Fruit fly (Drosophila melanogaster) whole organism, embryonic: ENCODE data around the gene Pgant7.

Experiments used
- Bgb ChIP-seq: fragments of 200-800 bp; sonication (Bioruptor generic); IDR thresholded peaks from 2 replicates; pipeline ENCODE4 v1.3.6; 2022; ENCODE audit warnings: missing biosample characterization, missing genetic modification characterization; ENCODE audit not compliant: partially characterized antibody
- CG10366 ChIP-seq: fragments of 200-800 bp; sonication (Bioruptor generic); IDR thresholded peaks from 2 replicates; pipeline ENCODE4 v1.3.6; 2022; ENCODE audit warnings: missing biosample characterization, missing genetic modification characterization
- CG10979 ChIP-seq: fragments of 200-800 bp; sonication (Bioruptor generic); optimal IDR thresholded peaks from 2 replicates; lab custom pipeline; 2018; ENCODE audit warnings: missing biosample characterization, mild to moderate bottlenecking, missing genetic modification characterization, moderate library complexity
- CG11504 ChIP-seq: fragments of 200-800 bp; sonication (Bioruptor generic); optimal IDR thresholded peaks from 3 replicates; lab custom pipeline; 2019; ENCODE audit warnings: missing biosample characterization, mild to moderate bottlenecking, missing genetic modification characterization, moderate library complexity
- CG11696 ChIP-seq: fragments of 200-800 bp; sonication (Bioruptor generic); IDR thresholded peaks from 2 replicates; pipeline ENCODE4 v1.3.6; 2022; ENCODE audit warnings: missing biosample characterization, missing genetic modification characterization
- CG12155 ChIP-seq: fragments of 200-800 bp; sonication (Bioruptor generic); optimal IDR thresholded peaks from 3 replicates; lab custom pipeline; 2016; ENCODE audit warnings: missing biosample characterization, missing genetic modification characterization
- CG15269 ChIP-seq: fragments of 200-800 bp; sonication (Bioruptor generic); optimal IDR thresholded peaks from 2 replicates; lab custom pipeline; 2018; ENCODE audit warnings: missing biosample characterization, mild to moderate bottlenecking, missing genetic modification characterization, moderate library complexity
- CG15601 ChIP-seq: fragments of 200-800 bp; sonication (Bioruptor generic); optimal IDR thresholded peaks from 3 replicates; lab custom pipeline; 2019; ENCODE audit warnings: missing biosample characterization, mild to moderate bottlenecking, missing genetic modification characterization, moderate library complexity
- CG1602 ChIP-seq: fragments of 200-800 bp; sonication (Bioruptor generic); optimal IDR thresholded peaks from 3 replicates; lab custom pipeline; 2016; ENCODE audit warnings: missing biosample characterization, missing genetic modification characterization
- CG16779 ChIP-seq: fragments of 200-800 bp; sonication (Bioruptor generic); IDR thresholded peaks from 2 replicates; pipeline ENCODE4 v1.3.6; 2022; ENCODE audit warnings: missing biosample characterization, missing genetic modification characterization
- CG18011 ChIP-seq: fragments of 200-800 bp; sonication (Bioruptor generic); optimal IDR thresholded peaks from 2 replicates; lab custom pipeline; 2017; ENCODE audit warnings: missing biosample characterization, missing genetic modification characterization, mild to moderate bottlenecking, moderate library complexity, missing genotype
- CG3065 ChIP-seq: fragments of 200-800 bp; sonication (Bioruptor generic); optimal IDR thresholded peaks from 2 replicates; lab custom pipeline; 2016; ENCODE audit warnings: missing biosample characterization, missing genetic modification characterization
- CG43689 ChIP-seq: fragments of 200-800 bp; sonication (Bioruptor generic); IDR thresholded peaks from 2 replicates; pipeline ENCODE4 v1.3.6; 2022; ENCODE audit warnings: missing biosample characterization, missing genetic modification characterization
- CG5180 ChIP-seq: fragments of 200-800 bp; sonication (Bioruptor generic); optimal IDR thresholded peaks from 3 replicates; lab custom pipeline; 2017; ENCODE audit warnings: missing biosample characterization, missing genetic modification characterization, mild to moderate bottlenecking, moderate library complexity, missing genetic modification reagents
- CG6272 ChIP-seq: fragments of 200-800 bp; sonication (Bioruptor generic); IDR thresholded peaks from 2 replicates; pipeline ENCODE4 v1.3.6; 2022; ENCODE audit warnings: missing biosample characterization, missing genetic modification characterization
- CG6791 ChIP-seq: fragments of 200-800 bp; sonication (Bioruptor generic); IDR thresholded peaks from 3 replicates; pipeline ENCODE4 v1.3.6; 2022; ENCODE audit warnings: missing biosample characterization, missing genetic modification characterization; ENCODE audit not compliant: partially characterized antibody
- CG8388 ChIP-seq: fragments of 200-800 bp; sonication (Bioruptor generic); optimal IDR thresholded peaks from 2 replicates; lab custom pipeline; 2019; ENCODE audit warnings: missing biosample characterization, mild to moderate bottlenecking, missing genetic modification characterization, moderate library complexity
- CG9932 ChIP-seq: fragments of 200-800 bp; sonication (Bioruptor generic); IDR thresholded peaks from 2 replicates; pipeline ENCODE4 v1.3.6; 2022; ENCODE audit warnings: missing biosample characterization, missing genetic modification characterization
- Camta ChIP-seq: fragments of 200-800 bp; sonication (Bioruptor generic); optimal IDR thresholded peaks from 2 replicates; lab custom pipeline; 2016; ENCODE audit warnings: missing biosample characterization, missing genetic modification characterization
- Chrac-16 ChIP-seq: fragments of 200-800 bp; sonication (Bioruptor generic); optimal IDR thresholded peaks from 3 replicates; lab custom pipeline; 2016; ENCODE audit warnings: missing biosample characterization, missing genetic modification characterization
- CrebB ChIP-seq: fragments of 200-800 bp; sonication (Bioruptor generic); optimal IDR thresholded peaks from 3 replicates; lab custom pipeline; 2018; ENCODE audit warnings: missing biosample characterization, mild to moderate bottlenecking, missing genetic modification characterization
- D19A ChIP-seq: fragments of 200-800 bp; optimal IDR thresholded peaks from 3 replicates; lab custom pipeline; 2019; ENCODE audit warnings: missing biosample characterization, mild to moderate bottlenecking, missing genetic modification characterization, moderate library complexity
- Dfd ChIP-seq, 2 experiments: fragments of >200 bp; optimal IDR thresholded peaks; 2 replicates each; lab custom pipeline; 2017; ENCODE audit warnings: missing biosample characterization in 2 of 2, missing genetic modification characterization in 2 of 2
- E2f2 ChIP-seq: fragments of 200-800 bp; sonication (Bioruptor generic); IDR thresholded peaks from 2 replicates; pipeline ENCODE4 v1.3.6; 2022; ENCODE audit warnings: missing biosample characterization, missing genetic modification characterization
- Ets97D ChIP-seq: fragments of 200-800 bp; sonication (Bioruptor generic); optimal IDR thresholded peaks from 3 replicates; lab custom pipeline; 2016; ENCODE audit warnings: missing biosample characterization, missing genetic modification characterization
- H15 ChIP-seq: fragments of 200-800 bp; sonication (Bioruptor generic); IDR thresholded peaks from 3 replicates; pipeline ENCODE4 v1.3.6; 2022; ENCODE audit warnings: missing biosample characterization, missing genetic modification characterization
- Lim3 ChIP-seq: fragments of 200-800 bp; sonication (Bioruptor generic); IDR thresholded peaks from 2 replicates; pipeline ENCODE4 v1.3.6; 2022; ENCODE audit warnings: missing biosample characterization, missing genetic modification characterization
- Opbp ChIP-seq: fragments of 200-800 bp; sonication (Bioruptor generic); IDR thresholded peaks from 3 replicates; pipeline ENCODE4 v1.3.6; 2022; ENCODE audit warnings: missing biosample characterization, missing genetic modification characterization; ENCODE audit not compliant: partially characterized antibody
- Sin3A ChIP-seq: fragments of >200 bp; optimal IDR thresholded peaks from 2 replicates; lab custom pipeline; 2018
- Sry-δ ChIP-seq: fragments of 200-800 bp; sonication (Bioruptor generic); optimal IDR thresholded peaks from 2 replicates; lab custom pipeline; 2016; ENCODE audit warnings: missing biosample characterization, missing genetic modification characterization
- al ChIP-seq: fragments of 200-800 bp; sonication (Bioruptor generic); IDR thresholded peaks from 2 replicates; pipeline ENCODE4 v1.3.6; 2022; ENCODE audit warnings: missing biosample characterization, missing genetic modification characterization
- amos ChIP-seq: fragments of 200-800 bp; sonication (Bioruptor generic); IDR thresholded peaks from 2 replicates; pipeline ENCODE4 v1.3.6; 2022; ENCODE audit warnings: missing biosample characterization, missing genetic modification characterization; ENCODE audit not compliant: partially characterized antibody
- br ChIP-seq: fragments of >200 bp; optimal IDR thresholded peaks from 2 replicates; lab custom pipeline; 2017
- caup ChIP-seq: fragments of 200-800 bp; sonication (Bioruptor generic); optimal IDR thresholded peaks from 3 replicates; lab custom pipeline; 2017; ENCODE audit warnings: missing biosample characterization, mild to moderate bottlenecking, missing genetic modification characterization, moderate library complexity; ENCODE audit not compliant: severe bottlenecking
- cg ChIP-seq: fragments of 200-800 bp; sonication (Bioruptor generic); optimal IDR thresholded peaks from 3 replicates; lab custom pipeline; 2019; ENCODE audit warnings: missing biosample characterization, mild to moderate bottlenecking, missing genetic modification characterization, moderate library complexity
- crc ChIP-seq: fragments of 200-800 bp; sonication (Bioruptor generic); optimal IDR thresholded peaks from 2 replicates; lab custom pipeline; 2016; ENCODE audit warnings: missing biosample characterization, missing genetic modification characterization
- dan ChIP-seq: fragments of 200-800 bp; sonication (Bioruptor generic); IDR thresholded peaks from 2 replicates; pipeline ENCODE4 v1.3.6; 2022; ENCODE audit warnings: missing biosample characterization, missing genetic modification characterization
- dati ChIP-seq: fragments of 200-800 bp; sonication (Bioruptor generic); IDR thresholded peaks from 2 replicates; pipeline ENCODE4 v1.3.6; 2022; ENCODE audit warnings: missing biosample characterization, missing genetic modification characterization
- eve ChIP-seq, 2 experiments: fragments of >200 bp; optimal IDR thresholded peaks; 2 replicates each; lab custom pipeline; 2017; ENCODE audit warnings: missing biosample characterization in 2 of 2, missing genetic modification characterization in 2 of 2
- grau ChIP-seq: fragments of 200-800 bp; optimal IDR thresholded peaks from 3 replicates; lab custom pipeline; 2019; ENCODE audit warnings: missing biosample characterization, mild to moderate bottlenecking, missing genetic modification characterization, moderate library complexity
- gro ChIP-seq: fragments of 200-800 bp; sonication (Bioruptor generic); optimal IDR thresholded peaks from 2 replicates; lab custom pipeline; 2016; ENCODE audit warnings: missing biosample characterization, missing genetic modification characterization
- her ChIP-seq: fragments of 200-800 bp; sonication (Bioruptor generic); optimal IDR thresholded peaks from 2 replicates; lab custom pipeline; 2016; ENCODE audit warnings: missing biosample characterization, missing genetic modification characterization
- hkb ChIP-seq, 2 experiments: fragments of 200-800 bp in 1 of 2; fragments of >200 bp in 1 of 2; sonication (Bioruptor generic) in 1 of 2; IDR thresholded peaks in 1 of 2; optimal IDR thresholded peaks in 1 of 2; 2 replicates each; pipeline versions ENCODE4 v1.3.6 to Lab custom; 2017 to 2022; ENCODE audit warnings: missing biosample characterization in 1 of 2, missing genetic modification characterization in 1 of 2
- insv ChIP-seq, 2 experiments: fragments of 200-800 bp; sonication (Bioruptor generic); optimal IDR thresholded peaks; 3 replicates each; lab custom pipeline; 2016 to 2018; ENCODE audit warnings: missing biosample characterization in 2 of 2, missing genetic modification characterization in 2 of 2
- kay ChIP-seq: fragments of 200-800 bp; sonication (Bioruptor generic); optimal IDR thresholded peaks from 2 replicates; lab custom pipeline; 2016; ENCODE audit warnings: missing biosample characterization, missing genetic modification characterization
- klu ChIP-seq: fragments of 200-800 bp; sonication (Bioruptor generic); IDR thresholded peaks from 2 replicates; pipeline ENCODE4 v1.3.6; 2022; ENCODE audit warnings: missing biosample characterization, missing genetic modification characterization
- oc ChIP-seq: fragments of 200-800 bp; sonication (Bioruptor generic); optimal IDR thresholded peaks from 2 replicates; lab custom pipeline; 2018; ENCODE audit warnings: missing biosample characterization, mild to moderate bottlenecking, missing genetic modification characterization, moderate library complexity
- sim ChIP-seq: fragments of 200-800 bp; sonication (Bioruptor generic); IDR thresholded peaks from 2 replicates; pipeline ENCODE4 v1.3.6; 2022; ENCODE audit warnings: missing biosample characterization, missing genetic modification characterization
- stc ChIP-seq: fragments of 200-800 bp; sonication (Bioruptor generic); IDR thresholded peaks from 2 replicates; pipeline ENCODE4 v1.3.6; 2022; ENCODE audit warnings: missing biosample characterization, missing genetic modification characterization
- tap ChIP-seq: fragments of 200-800 bp; optimal IDR thresholded peaks from 3 replicates; lab custom pipeline; 2019; ENCODE audit warnings: missing biosample characterization, mild to moderate bottlenecking, missing genetic modification characterization, moderate library complexity
- zfh1 ChIP-seq: fragments of 200-800 bp; sonication (Bioruptor generic); IDR thresholded peaks from 3 replicates; pipeline ENCODE4 v1.3.6; 2022; ENCODE audit warnings: missing biosample characterization, missing genetic modification characterization

Gene Pgant7

DNA sequence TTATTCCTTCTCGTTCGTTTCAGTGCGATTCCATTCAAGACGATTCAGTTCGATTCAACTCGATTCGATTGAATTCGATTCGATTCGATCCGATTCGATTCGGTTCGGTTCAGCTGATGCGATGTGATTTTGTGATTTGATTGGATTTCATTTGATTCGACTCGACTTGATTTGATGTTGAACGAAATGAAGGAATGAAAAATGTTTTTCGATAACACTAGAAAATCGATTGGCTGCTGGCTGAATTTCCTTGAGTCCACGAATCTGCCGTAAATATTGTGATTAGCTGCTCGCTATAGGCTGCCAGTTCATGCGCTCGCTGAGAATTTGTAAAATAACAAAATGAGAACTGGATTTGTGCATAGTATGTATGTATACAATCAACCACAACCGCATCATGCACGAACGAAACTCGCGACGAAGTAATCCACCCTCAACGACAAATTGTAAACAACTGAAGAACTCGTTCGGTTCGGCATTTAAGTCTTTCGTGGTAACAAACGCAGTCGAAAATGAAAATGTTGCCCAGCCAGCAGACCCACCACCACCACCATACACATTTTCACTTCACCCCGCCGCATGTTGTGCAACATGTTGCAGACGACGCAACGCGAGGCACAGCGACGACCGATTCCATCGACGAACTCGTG is 5.3 kb upstream of the Pgant7 start, which contains the start of gene Wnt5 (continued):
- TF ChIP-seq Sry-δ (GFP tag; lab: Kevin White, UChicago) (peak; percentile 12), br (lab: Kevin White, UChicago) (no peak), Sin3A (lab: Kevin White, UChicago) (no peak), CG11696 (GFP tag; lab: Robert Waterston, UW) (no peak), oc (tag; lab: Kevin White, UChicago) (peak; percentile 10), grau (tag; lab: Kevin White, UChicago) (peak; percentile 24), CG18011 (GFP tag; lab: Kevin White, UChicago) (no peak), hkb (optimal IDR thresholded peaks at IDR 0.05; lab: Kevin White, UChicago) (no peak), hkb (GFP tag; IDR thresholded peaks at IDR 0.05; lab: Robert Waterston, UW) (peak; percentile 28; the same call in 1 of the 2 replicates), D19A (tag; lab: Kevin White, UChicago) (peak; percentile 16), zfh1 (no peak), insv (GFP tag; optimal IDR thresholded peaks at IDR 0.05; lab: Kevin White, UChicago) (peak in 1 of 2 experiments; percentile 29), Opbp (GFP tag; lab: Robert Waterston, UW) (0 out of 3 replicates have a peak, but pooled peaks have one; percentile 50), CG5180 (GFP tag; lab: Kevin White, UChicago) (peak; percentile 97), dati (GFP tag; lab: Robert Waterston, UW) (no peak), Camta (no peak), Lim3 (GFP tag; lab: Robert Waterston, UW) (no peak), CrebB (tag; lab: Kevin White, UChicago) (no peak), E2f2 (GFP tag; lab: Robert Waterston, UW) (0 out of 2 replicates have a peak, but pooled peaks have one; percentile 14), CG11504 (tag; lab: Kevin White, UChicago) (peak; percentile 100), CG43689 (GFP tag; lab: Robert Waterston, UW) (no peak), tap (tag; lab: Kevin White, UChicago) (no peak), dan (GFP tag; lab: Robert Waterston, UW) (no peak), CG3065 (GFP tag; lab: Kevin White, UChicago) (no peak), CG6272 (GFP tag; lab: Robert Waterston, UW) (no peak), crc (GFP tag; lab: Kevin White, UChicago) (no peak), CG15601 (tag; lab: Kevin White, UChicago) (peak; percentile 96), amos (GFP tag; lab: Robert Waterston, UW) (0 out of 2 replicates have a peak, but pooled peaks have one; percentile 26), caup (GFP tag; lab: Kevin White, UChicago) (no peak), klu (GFP tag; lab: Robert Waterston, UW) (no peak), CG10979 (tag; lab: Kevin White, UChicago) (no peak), sim (no peak), CG8388 (GFP tag; lab: Kevin White, UChicago) (no peak), CG12155 (GFP tag; lab: Kevin White, UChicago) (no peak), stc (GFP tag; lab: Robert Waterston, UW) (no peak), Dfd (GFP tag; optimal IDR thresholded peaks at IDR 0.05; lab: Kevin White, UChicago) (no peak), CG10366 (GFP tag; lab: Robert Waterston, UW) (no peak), kay (GFP tag; lab: Kevin White, UChicago) (no peak), CG15269 (tag; lab: Kevin White, UChicago) (no peak), H15 (GFP tag; lab: Robert Waterston, UW) (no peak), CG6791 (GFP tag; lab: Robert Waterston, UW) (0 out of 3 replicates have a peak, but pooled peaks have one; percentile 22), her (GFP tag; lab: Kevin White, UChicago) (no peak), al (GFP tag; lab: Robert Waterston, UW) (no peak), Ets97D (GFP tag; lab: Kevin White, UChicago) (no peak), CG16779 (GFP tag; lab: Robert Waterston, UW) (no peak), Bgb (GFP tag; lab: Robert Waterston, UW) (peak; percentile 45), gro (GFP tag; lab: Kevin White, UChicago) (no peak), CG9932 (GFP tag; lab: Robert Waterston, UW) (no peak), eve (GFP tag; optimal IDR thresholded peaks at IDR 0.05; lab: Kevin White, UChicago) (no peak), cg (peak; percentile 43), CG1602 (no peak), Chrac-16 (GFP tag; lab: Kevin White, UChicago) (no peak)
